Fruit fly (Drosophila melanogaster): ENCODE results near the gene CG10479.

The CG10479 gene

DNA sequence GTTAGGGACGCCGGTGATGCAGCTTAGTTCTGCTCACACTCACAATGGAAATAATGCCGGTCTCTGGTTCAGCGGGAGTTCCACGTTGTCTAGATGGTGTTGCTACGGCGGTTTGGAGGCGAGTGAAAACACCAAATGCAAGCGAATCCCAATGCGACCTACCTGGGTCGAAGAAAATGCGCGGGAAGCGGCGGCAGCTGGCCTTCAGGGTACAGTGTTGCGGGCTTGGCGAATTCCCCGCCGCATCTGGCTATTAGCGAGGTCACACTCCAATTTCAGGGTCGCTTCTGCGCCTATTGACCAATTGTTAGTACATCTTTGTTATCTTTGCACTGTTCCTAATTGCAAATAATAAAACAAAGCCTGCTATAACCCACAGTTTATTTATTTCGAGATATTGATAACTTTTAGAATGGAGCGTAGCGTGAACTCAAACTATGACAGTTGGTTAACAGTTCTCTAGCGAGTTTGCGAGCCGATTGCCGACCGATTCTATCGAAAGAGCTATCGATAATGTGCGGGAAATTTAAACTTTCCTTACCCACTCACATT lies 43.4 kb downstream of the CG10479 start, which contains the start of gene Rcc1 (continued):
- TF ChIP-seq CG31388 (GFP tag; optimal IDR thresholded peaks at IDR 0.05) (no peak), CG8388 (GFP tag; optimal IDR thresholded peaks at IDR 0.05) (no peak), peb (GFP tag; IDR thresholded peaks at IDR 0.05) (no peak), ci (GFP tag; IDR thresholded peaks at IDR 0.05) (0 out of 3 replicates have a peak, but pooled peaks have one; percentile 15), emc (GFP tag; optimal IDR thresholded peaks at IDR 0.05) (no peak), CG5245 (GFP tag; optimal IDR thresholded peaks at IDR 0.05) (no peak), pan (optimal IDR thresholded peaks at IDR 0.05) (no peak), pan (GFP tag; optimal IDR thresholded peaks at IDR 0.05 in 1 of 2, IDR thresholded peaks at IDR 0.05 in 1 of 2) (no peak), pum (GFP tag; optimal IDR thresholded peaks at IDR 0.05) (no peak), scrt (GFP tag; optimal IDR thresholded peaks at IDR 0.05) (no peak), CG9932 (GFP tag; IDR thresholded peaks at IDR 0.05) (peak; percentile 43; the same call in 1 of the 2 replicates), vvl (GFP tag; IDR thresholded peaks at IDR 0.05) (no peak), slou (GFP tag; optimal IDR thresholded peaks at IDR 0.05) (no peak), tio (GFP tag; optimal IDR thresholded peaks at IDR 0.05) (no peak), al (GFP tag; IDR thresholded peaks at IDR 0.05) (no peak), CG10321 (GFP tag; IDR thresholded peaks at IDR 0.05) (no peak), CG12299 (tag; optimal IDR thresholded peaks at IDR 0.05) (no peak), MBD-R2 (GFP tag; IDR thresholded peaks at IDR 0.05) (peak; percentile 72), NK7.1 (GFP tag; optimal IDR thresholded peaks at IDR 0.05) (no peak), CG8765 (GFP tag; IDR thresholded peaks at IDR 0.05) (no peak), CG16779 (GFP tag; IDR thresholded peaks at IDR 0.05) (no peak), lola (GFP tag; optimal IDR thresholded peaks at IDR 0.05) (peak in 1 of 3 experiments; percentile 14), trem (tag; optimal IDR thresholded peaks at IDR 0.05) (peak; percentile 87), cato (GFP tag; optimal IDR thresholded peaks at IDR 0.05; ENCODE audit: borderline replicate concordance) (no peak), D19A (tag; optimal IDR thresholded peaks at IDR 0.05) (no peak), insv (GFP tag; optimal IDR thresholded peaks at IDR 0.05) (peak in 1 of 2 experiments; percentile 63), maf-S (GFP tag; optimal IDR thresholded peaks at IDR 0.05) (no peak), gce (GFP tag; IDR thresholded peaks at IDR 0.05) (no peak), ken (GFP tag; IDR thresholded peaks at IDR 0.05) (no peak), CG7271 (tag; optimal IDR thresholded peaks at IDR 0.05) (no peak), CG9797 (GFP tag; optimal IDR thresholded peaks at IDR 0.05) (peak; percentile 70), HLH4C (GFP tag; IDR thresholded peaks at IDR 0.05; ENCODE audit: partially characterized antibody) (peak; percentile 85), Xrp1 (GFP tag; IDR thresholded peaks at IDR 0.05) (0 out of 2 replicates have a peak, but pooled peaks have one; percentile 29), D (optimal IDR thresholded peaks at IDR 0.05) (peak; percentile 72), D (GFP tag; optimal IDR thresholded peaks at IDR 0.05) (no peak), Optix (GFP tag; IDR thresholded peaks at IDR 0.05) (no peak), CG6272 (GFP tag; IDR thresholded peaks at IDR 0.05) (no peak), Jarid2 (GFP tag; optimal IDR thresholded peaks at IDR 0.05) (no peak), BtbVII (GFP tag; optimal IDR thresholded peaks at IDR 0.05) (no peak), CG17802 (tag; optimal IDR thresholded peaks at IDR 0.05) (no peak), sr (GFP tag; IDR thresholded peaks at IDR 0.05) (no peak), CG11504 (tag; optimal IDR thresholded peaks at IDR 0.05) (peak; percentile 53), CG4820 (GFP tag; optimal IDR thresholded peaks at IDR 0.05) (no peak), CG14050 (GFP tag; IDR thresholded peaks at IDR 0.05) (no peak), CG12104 (GFP tag; optimal IDR thresholded peaks at IDR 0.05) (no peak), dmrt11E (tag; optimal IDR thresholded peaks at IDR 0.05) (peak; percentile 24), CG13123 (GFP tag; optimal IDR thresholded peaks at IDR 0.05) (no peak), CG13775 (GFP tag; optimal IDR thresholded peaks at IDR 0.05) (peak; percentile 5), ab (GFP tag; optimal IDR thresholded peaks at IDR 0.05) (no peak), Mad (GFP tag; optimal IDR thresholded peaks at IDR 0.05) (peak; percentile 0), CG7928 (GFP tag; optimal IDR thresholded peaks at IDR 0.05) (peak; percentile 16), Atf-2 (GFP tag; optimal IDR thresholded peaks at IDR 0.05) (no peak)

Data from whole organism, embryonic.